Fruit fly (Drosophila melanogaster): ENCODE results near the gene Rala.
A peak's percentile ranks its signal among the peaks of the same experiment; 100 is the strongest.

Rala gene

dm6 chrX:3740725-3741440 is 21.4 kb upstream of the Rala start (continued):
- TF ChIP-seq CG13287 (GFP tag; IDR thresholded peaks at IDR 0.05; ENCODE audit: partially characterized antibody) (peak; percentile 70), CG2712 (tag; optimal IDR thresholded peaks at IDR 0.05) (peak; percentile 18), dm (GFP tag; optimal IDR thresholded peaks at IDR 0.05) (peak; percentile 27), CG10979 (tag; optimal IDR thresholded peaks at IDR 0.05) (no peak), sob (GFP tag; IDR thresholded peaks at IDR 0.05) (peak; percentile 19; the same call in 1 of the 2 replicates), gce (GFP tag; IDR thresholded peaks at IDR 0.05) (peak; percentile 45; the same call in 1 of the 3 replicates), oc (tag; optimal IDR thresholded peaks at IDR 0.05) (peak; percentile 35), CG15479 (GFP tag; optimal IDR thresholded peaks at IDR 0.05) (peak; percentile 25), fd64A (GFP tag; optimal IDR thresholded peaks at IDR 0.05) (no peak), Blimp-1 (GFP tag; optimal IDR thresholded peaks at IDR 0.05) (no peak), z (GFP tag; IDR thresholded peaks at IDR 0.05) (0 out of 3 replicates have a peak, but pooled peaks have one; percentile 31), vvl (GFP tag; IDR thresholded peaks at IDR 0.05) (peak; percentile 24; the same call in 1 of the 2 replicates), kni (GFP tag; optimal IDR thresholded peaks at IDR 0.05) (peak; percentile 77), CG6813 (GFP tag; optimal IDR thresholded peaks at IDR 0.05) (peak; percentile 55), CG2116 (GFP tag; optimal IDR thresholded peaks at IDR 0.05) (peak; percentile 9), CG1233 (GFP tag; optimal IDR thresholded peaks at IDR 0.05) (no peak), gfzf (GFP tag; optimal IDR thresholded peaks at IDR 0.05) (peak; percentile 39), pros (GFP tag; optimal IDR thresholded peaks at IDR 0.05) (peak; percentile 100), CG17328 (GFP tag; IDR thresholded peaks at IDR 0.05) (peak; percentile 44; the same call in 1 of the 2 replicates), HmgD (GFP tag; optimal IDR thresholded peaks at IDR 0.05) (peak; percentile 18), sc (optimal IDR thresholded peaks at IDR 0.05) (no peak), sc (GFP tag; optimal IDR thresholded peaks at IDR 0.05) (no peak), Ets97D (GFP tag; optimal IDR thresholded peaks at IDR 0.05) (no peak), Eip74EF (GFP tag; optimal IDR thresholded peaks at IDR 0.05) (no peak), bab2 (GFP tag; optimal IDR thresholded peaks at IDR 0.05) (peak; percentile 11), CG10543 (GFP tag; optimal IDR thresholded peaks at IDR 0.05) (peak; percentile 70), salm (tag; optimal IDR thresholded peaks at IDR 0.05) (no peak), Hand (GFP tag; optimal IDR thresholded peaks at IDR 0.05) (no peak), CG7839 (tag; optimal IDR thresholded peaks at IDR 0.05) (no peak), MESR4 (GFP tag; optimal IDR thresholded peaks at IDR 0.05) (no peak), CG31224 (GFP tag; IDR thresholded peaks at IDR 0.05) (peak; percentile 100), CG10565 (GFP tag; optimal IDR thresholded peaks at IDR 0.05) (no peak), E2f1 (GFP tag; IDR thresholded peaks at IDR 0.05) (no peak), chinmo (GFP tag; IDR thresholded peaks at IDR 0.05; ENCODE audit: partially characterized antibody) (peak; percentile 100), NC2β (GFP tag; optimal IDR thresholded peaks at IDR 0.05) (no peak), lov (optimal IDR thresholded peaks at IDR 0.05) (no peak), lov (GFP tag; IDR thresholded peaks at IDR 0.05) (no peak), CG31365 (tag; optimal IDR thresholded peaks at IDR 0.05) (peak; percentile 43), schlank (tag; optimal IDR thresholded peaks at IDR 0.05) (no peak), CG14965 (GFP tag; optimal IDR thresholded peaks at IDR 0.05; ENCODE audit: borderline replicate concordance) (peak; percentile 53), Med (GFP tag) (peak; percentile 45), Trl (optimal IDR thresholded peaks at IDR 0.05) (peak; percentile 99), Trl (GFP tag; optimal IDR thresholded peaks at IDR 0.05) (peak; percentile 61), B-H2 (GFP tag; optimal IDR thresholded peaks at IDR 0.05) (peak; percentile 29), BtbVII (GFP tag; optimal IDR thresholded peaks at IDR 0.05) (no peak), pan (optimal IDR thresholded peaks at IDR 0.05) (no peak), pan (GFP tag; optimal IDR thresholded peaks at IDR 0.05 in 1 of 2, IDR thresholded peaks at IDR 0.05 in 1 of 2) (peak in 1 of 2 experiments; percentile 20), CG2199 (GFP tag; IDR thresholded peaks at IDR 0.05) (peak; percentile 73; the same call in 2 of the 3 replicates), CG8290 (GFP tag; optimal IDR thresholded peaks at IDR 0.05) (peak; percentile 92), CG8290 (tag; optimal IDR thresholded peaks at IDR 0.05) (peak in 1 of 2 experiments; percentile 32)
